Worm (Caenorhabditis elegans): Measurements from ENCODE around the gene Y25C1A.14.

ce11 chrII:3118907-3119382, 22.2 kb upstream of the Y25C1A.14 start, which contains the start of gene T10D4.6:
- no peak for TF ChIP-seq ama-1 (optimal IDR thresholded peaks at IDR 0.05)
- TF ChIP-seq ama-1 (GFP tag; optimal IDR thresholded peaks at IDR 0.05) = no peak
- no peak for TF ChIP-seq tlf-1 (GFP tag; optimal IDR thresholded peaks at IDR 0.05)
- no peak for TF ChIP-seq akir-1 (GFP tag; optimal IDR thresholded peaks at IDR 0.05)
- TF ChIP-seq B0261.1 (tag; optimal IDR thresholded peaks at IDR 0.05) = no peak
- TF ChIP-seq bed-1 (GFP tag; IDR thresholded peaks at IDR 0.05) = no peak
- TF ChIP-seq rcor-1 (GFP tag; IDR thresholded peaks at IDR 0.05) = no peak
- TF ChIP-seq madf-8 (GFP tag; conservative IDR thresholded peaks at IDR 0.05) = no peak
- TF ChIP-seq dpl-1 (GFP tag; optimal IDR thresholded peaks at IDR 0.05) = no peak
- TF ChIP-seq lin-26 (GFP tag; IDR thresholded peaks at IDR 0.05) = no peak
- no peak for TF ChIP-seq madf-10 (tag; optimal IDR thresholded peaks at IDR 0.05)
- TF ChIP-seq pha-4 (tag; optimal IDR thresholded peaks at IDR 0.05) = no peak
- TF ChIP-seq nfya-2 (GFP tag; IDR thresholded peaks at IDR 0.05) = no peak
- TF ChIP-seq nfya-1 (tag; optimal IDR thresholded peaks at IDR 0.05; ENCODE audit: borderline replicate concordance, insufficient read depth) = no peak
- TF ChIP-seq madf-3 (GFP tag; IDR thresholded peaks at IDR 0.05) = no peak

All from whole organism, young adult.